Fruit fly (Drosophila melanogaster): ENCODE measurements around the gene Mst84Db.
A peak's percentile ranks its signal among the peaks of the same experiment; 100 is the strongest.

The Mst84Db gene

dm6 chr3R:7344769-7345168 is 20.7 kb downstream of the Mst84Db start, which contains the start of gene CG31496:
Gene CG31496, plus strand, starts transcription at chr3R:7345069.
- no peak for TF ChIP-seq CG17829 (tag; optimal IDR thresholded peaks at IDR 0.05)
- no peak for TF ChIP-seq oc (tag; optimal IDR thresholded peaks at IDR 0.05)
- TF ChIP-seq Xbp1 (GFP tag; optimal IDR thresholded peaks at IDR 0.05) = no peak
- no peak for TF ChIP-seq trem (tag; optimal IDR thresholded peaks at IDR 0.05)
- no peak for TF ChIP-seq CG5953 (GFP tag; IDR thresholded peaks at IDR 0.05)
- no peak for TF ChIP-seq CG2712 (tag; optimal IDR thresholded peaks at IDR 0.05)
- no peak for TF ChIP-seq slou (GFP tag; optimal IDR thresholded peaks at IDR 0.05)
- TF ChIP-seq CrebB (tag; optimal IDR thresholded peaks at IDR 0.05) = no peak
- no peak for TF ChIP-seq sob (GFP tag; IDR thresholded peaks at IDR 0.05)

DNA sequence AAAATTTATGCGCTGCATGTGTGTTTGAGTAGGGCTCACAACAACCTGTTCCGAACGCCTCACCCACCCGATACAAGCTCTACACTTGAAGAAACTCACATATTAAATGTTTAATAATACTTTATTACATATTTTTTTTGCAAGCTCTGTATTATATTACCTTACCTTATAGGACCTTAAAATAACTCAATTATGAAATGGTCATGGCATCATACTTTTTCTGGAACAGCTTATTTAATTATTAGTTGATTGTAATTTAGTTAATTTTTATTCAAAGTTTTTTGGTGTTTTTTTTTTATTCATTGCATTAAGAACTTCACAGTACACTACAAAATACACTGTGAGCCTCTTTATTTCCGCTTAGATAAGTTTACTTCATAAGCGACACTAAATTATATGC is 29.0 kb downstream of the Mst84Db start:
- TF ChIP-seq CG17361 (GFP tag; IDR thresholded peaks at IDR 0.05) (0 out of 3 replicates have a peak, but pooled peaks have one; percentile 14), CG18262 (tag; optimal IDR thresholded peaks at IDR 0.05) (no peak), da (GFP tag; optimal IDR thresholded peaks at IDR 0.05) (no peak), Blimp-1 (GFP tag; optimal IDR thresholded peaks at IDR 0.05) (peak; percentile 15), knrl (GFP tag; IDR thresholded peaks at IDR 0.05; ENCODE audit: partially characterized antibody) (no peak), CG11504 (tag; optimal IDR thresholded peaks at IDR 0.05) (peak; percentile 53), gem (tag; optimal IDR thresholded peaks at IDR 0.05) (peak; percentile 17)

dm6 chr3R:7334613-7335012 is 30.8 kb downstream of the Mst84Db start:
- no peak for TF ChIP-seq CG12659 (GFP tag; optimal IDR thresholded peaks at IDR 0.05)
- TF ChIP-seq bsh (GFP tag; optimal IDR thresholded peaks at IDR 0.05) = peak in 1 of 2 experiments; percentile 38
- no peak for TF ChIP-seq pan (optimal IDR thresholded peaks at IDR 0.05)
- peak in 1 of 2 experiments; percentile 56 for TF ChIP-seq pan (GFP tag; optimal IDR thresholded peaks at IDR 0.05 in 1 of 2, IDR thresholded peaks at IDR 0.05 in 1 of 2)
- no peak for TF ChIP-seq CG18011 (GFP tag; optimal IDR thresholded peaks at IDR 0.05)
- TF ChIP-seq dmrt99B (tag; optimal IDR thresholded peaks at IDR 0.05) = peak; percentile 55
- peak; percentile 38 for TF ChIP-seq CG15514 (GFP tag; optimal IDR thresholded peaks at IDR 0.05)
- no peak for TF ChIP-seq CG6813 (GFP tag; optimal IDR thresholded peaks at IDR 0.05)
- no peak for TF ChIP-seq CG10462 (GFP tag; optimal IDR thresholded peaks at IDR 0.05)
- peak; percentile 10 for TF ChIP-seq CoRest (tag; optimal IDR thresholded peaks at IDR 0.05)
- peak; percentile 43; the same call in 1 of the 2 replicates for TF ChIP-seq CG32772 (GFP tag; IDR thresholded peaks at IDR 0.05)
- 0 out of 2 replicates have a peak, but pooled peaks have one; percentile 20 for TF ChIP-seq CG10366 (GFP tag; IDR thresholded peaks at IDR 0.05)
- peak; percentile 40 for TF ChIP-seq Sox102F (GFP tag; optimal IDR thresholded peaks at IDR 0.05)
- no peak for TF ChIP-seq sr (GFP tag; IDR thresholded peaks at IDR 0.05)
- peak; percentile 39; the same call in 1 of the 2 replicates for TF ChIP-seq slbo (GFP tag; IDR thresholded peaks at IDR 0.05)
- TF ChIP-seq yki (optimal IDR thresholded peaks at IDR 0.05) = no peak
- TF ChIP-seq CG11504 (tag; optimal IDR thresholded peaks at IDR 0.05) = peak; percentile 62
- TF ChIP-seq cwo (GFP tag; optimal IDR thresholded peaks at IDR 0.05) = peak; percentile 20
- TF ChIP-seq NfI (GFP tag; optimal IDR thresholded peaks at IDR 0.05) = peak; percentile 9
- peak; percentile 51; the same call in 1 of the 3 replicates for TF ChIP-seq dysf (GFP tag; IDR thresholded peaks at IDR 0.05)
- no peak for TF ChIP-seq twi (tag; optimal IDR thresholded peaks at IDR 0.05)
- TF ChIP-seq CG18599 (GFP tag; optimal IDR thresholded peaks at IDR 0.05) = peak; percentile 75
- peak; percentile 10 for TF ChIP-seq CG9817 (tag; optimal IDR thresholded peaks at IDR 0.05)
- peak; percentile 46 for TF ChIP-seq CG7839 (tag; optimal IDR thresholded peaks at IDR 0.05)
- no peak for TF ChIP-seq ase (GFP tag; IDR thresholded peaks at IDR 0.05)
- TF ChIP-seq otp (GFP tag; IDR thresholded peaks at IDR 0.05) = 0 out of 3 replicates have a peak, but pooled peaks have one; percentile 9
- TF ChIP-seq sug (tag; optimal IDR thresholded peaks at IDR 0.05) = no peak
- TF ChIP-seq Hmr (GFP tag; optimal IDR thresholded peaks at IDR 0.05) = peak; percentile 54
- peak; percentile 60; the same call in 2 of the 3 replicates for TF ChIP-seq row (GFP tag; IDR thresholded peaks at IDR 0.05)
- 0 out of 3 replicates have a peak, but pooled peaks have one; percentile 28 for TF ChIP-seq z (GFP tag; IDR thresholded peaks at IDR 0.05)
- peak; percentile 14 for TF ChIP-seq Xbp1 (GFP tag; optimal IDR thresholded peaks at IDR 0.05)
- TF ChIP-seq HHEX (GFP tag; optimal IDR thresholded peaks at IDR 0.05) = peak; percentile 28
- peak; percentile 33; the same call in 1 of the 2 replicates for TF ChIP-seq CG9932 (GFP tag; IDR thresholded peaks at IDR 0.05)
